Fruit fly (Drosophila melanogaster) whole organism, embryonic: ENCODE results near the gene CG4613.

Experiments used
- Asciz ChIP-seq: fragments of 200-800 bp; sonication (Bioruptor generic); optimal IDR thresholded peaks from 2 replicates; lab custom pipeline; 2017; ENCODE audit warnings: missing biosample characterization, mild to moderate bottlenecking, missing genetic modification characterization, missing genetic modification reagents
- Awh ChIP-seq: fragments of 200-800 bp; sonication (Bioruptor generic); IDR thresholded peaks from 2 replicates; pipeline ENCODE4, ENCODE4 v1.3.6; 2022; ENCODE audit warnings: missing biosample characterization, missing genetic modification characterization
- CG11085 ChIP-seq: fragments of 200-800 bp; sonication (Bioruptor generic); IDR thresholded peaks from 2 replicates; pipeline ENCODE4 v1.3.6; 2022; ENCODE audit warnings: missing biosample characterization, missing genetic modification characterization
- CG11398 ChIP-seq: fragments of 200-800 bp; sonication (Bioruptor generic); optimal IDR thresholded peaks from 2 replicates; lab custom pipeline; 2016; ENCODE audit warnings: missing biosample characterization, missing genetic modification characterization
- CG11504 ChIP-seq: fragments of 200-800 bp; sonication (Bioruptor generic); optimal IDR thresholded peaks from 3 replicates; lab custom pipeline; 2019; ENCODE audit warnings: missing biosample characterization, mild to moderate bottlenecking, missing genetic modification characterization, moderate library complexity
- CG14860 ChIP-seq: fragments of 200-800 bp; sonication (Bioruptor generic); IDR thresholded peaks from 3 replicates; pipeline ENCODE4 v1.3.6; 2022; ENCODE audit warnings: missing biosample characterization, missing genetic modification characterization; ENCODE audit not compliant: partially characterized antibody
- CG15479 ChIP-seq: fragments of 200-800 bp; sonication (Bioruptor generic); optimal IDR thresholded peaks from 3 replicates; lab custom pipeline; 2019; ENCODE audit warnings: missing biosample characterization, mild to moderate bottlenecking, missing genetic modification characterization, moderate library complexity
- CG18476 ChIP-seq: fragments of 200-800 bp; sonication (Bioruptor generic); optimal IDR thresholded peaks from 2 replicates; lab custom pipeline; 2016; ENCODE audit warnings: missing biosample characterization, mild to moderate bottlenecking, missing genetic modification characterization
- CG2202 ChIP-seq: fragments of 200-800 bp; sonication (Bioruptor generic); optimal IDR thresholded peaks from 2 replicates; lab custom pipeline; 2018; ENCODE audit warnings: missing biosample characterization, mild to moderate bottlenecking, missing genetic modification characterization
- CG31365 ChIP-seq: fragments of 200-800 bp; sonication (Bioruptor generic); optimal IDR thresholded peaks from 2 replicates; lab custom pipeline; 2018; ENCODE audit warnings: missing biosample characterization, mild to moderate bottlenecking, missing genetic modification characterization
- CG32772 ChIP-seq: fragments of 200-800 bp; sonication (Bioruptor generic); IDR thresholded peaks from 2 replicates; pipeline ENCODE4 v1.3.6; 2022; ENCODE audit warnings: missing biosample characterization, missing genetic modification characterization
- CG6689 ChIP-seq: fragments of 200-800 bp; sonication (Bioruptor generic); IDR thresholded peaks from 2 replicates; pipeline ENCODE4 v1.3.6; 2022; ENCODE audit warnings: missing biosample characterization, missing genetic modification characterization
- CG7987 ChIP-seq: fragments of 200-800 bp; sonication (Bioruptor generic); optimal IDR thresholded peaks from 2 replicates; lab custom pipeline; 2018; ENCODE audit warnings: missing biosample characterization, mild to moderate bottlenecking, missing genetic modification characterization, moderate library complexity
- CG8089 ChIP-seq: fragments of 200-800 bp; sonication (Bioruptor generic); optimal IDR thresholded peaks from 3 replicates; lab custom pipeline; 2016; ENCODE audit warnings: missing biosample characterization, missing genetic modification characterization
- CG9797 ChIP-seq: fragments of 200-800 bp; sonication (Bioruptor generic); optimal IDR thresholded peaks from 3 replicates; lab custom pipeline; 2018; ENCODE audit warnings: missing biosample characterization, mild to moderate bottlenecking, missing genetic modification characterization
- CG9817 ChIP-seq: fragments of 200-800 bp; sonication (Bioruptor generic); optimal IDR thresholded peaks from 2 replicates; lab custom pipeline; 2018; ENCODE audit warnings: missing biosample characterization, mild to moderate bottlenecking, missing genetic modification characterization, moderate library complexity
- Dip2 ChIP-seq: fragments of 200-800 bp; sonication (Bioruptor generic); IDR thresholded peaks from 2 replicates; pipeline ENCODE4 v1.3.6; 2022; ENCODE audit warnings: missing biosample characterization, missing genetic modification characterization
- ERR ChIP-seq: fragments of 200-800 bp; sonication (Bioruptor generic); optimal IDR thresholded peaks from 2 replicates; lab custom pipeline; 2016; ENCODE audit warnings: missing biosample characterization, missing genetic modification characterization
- Hr39 ChIP-seq: fragments of >200 bp; optimal IDR thresholded peaks from 2 replicates; lab custom pipeline; 2017
- Hr51 ChIP-seq, 2 experiments: fragments of 200-800 bp; sonication (Bioruptor generic); optimal IDR thresholded peaks; 2 replicates in 1 of 2; 3 replicates in 1 of 2; lab custom pipeline; 2016 to 2018; ENCODE audit warnings: missing biosample characterization in 2 of 2, missing genetic modification characterization in 2 of 2, mild to moderate bottlenecking in 1 of 2, moderate library complexity in 1 of 2
- Max ChIP-seq: fragments of 200-800 bp; sonication (Bioruptor generic); optimal IDR thresholded peaks from 2 replicates; lab custom pipeline; 2016; ENCODE audit warnings: missing biosample characterization, mild to moderate bottlenecking, missing genetic modification characterization
- NK7.1 ChIP-seq: fragments of 200-800 bp; sonication (Bioruptor generic); optimal IDR thresholded peaks from 3 replicates; lab custom pipeline; 2016; ENCODE audit warnings: missing biosample characterization, missing genetic modification characterization
- NfI ChIP-seq: fragments of 200-800 bp; sonication (Bioruptor generic); optimal IDR thresholded peaks from 3 replicates; lab custom pipeline; 2018; ENCODE audit warnings: missing biosample characterization, mild to moderate bottlenecking, missing genetic modification characterization, moderate library complexity
- Sox100B ChIP-seq: fragments of 200-800 bp; sonication (Bioruptor generic); optimal IDR thresholded peaks from 3 replicates; lab custom pipeline; 2018; ENCODE audit warnings: missing biosample characterization, mild to moderate bottlenecking, missing genetic modification characterization
- TFAM ChIP-seq: fragments of 200-800 bp; sonication (Bioruptor generic); optimal IDR thresholded peaks from 2 replicates; lab custom pipeline; 2017; ENCODE audit warnings: missing biosample characterization, missing genetic modification characterization, inconsistent platforms
- abd-A ChIP-seq: fragments of 200-800 bp; sonication (Bioruptor generic); optimal IDR thresholded peaks from 3 replicates; lab custom pipeline; 2019; ENCODE audit warnings: missing biosample characterization, mild to moderate bottlenecking, missing genetic modification characterization, moderate library complexity
- al ChIP-seq: fragments of 200-800 bp; sonication (Bioruptor generic); IDR thresholded peaks from 2 replicates; pipeline ENCODE4 v1.3.6; 2022; ENCODE audit warnings: missing biosample characterization, missing genetic modification characterization
- ash1 ChIP-seq: fragments of 200-800 bp; sonication (Bioruptor generic); optimal IDR thresholded peaks from 2 replicates; lab custom pipeline; 2018; ENCODE audit warnings: missing biosample characterization, mild to moderate bottlenecking, missing genetic modification characterization
- bsh ChIP-seq, 2 experiments: fragments of 200-800 bp; sonication (Bioruptor generic); optimal IDR thresholded peaks; 2 replicates each; lab custom pipeline; 2017 to 2018; ENCODE audit warnings: mild to moderate bottlenecking in 2 of 2, missing biosample characterization in 2 of 2, missing genetic modification characterization in 2 of 2, moderate library complexity in 1 of 2
- cg ChIP-seq: fragments of 200-800 bp; sonication (Bioruptor generic); optimal IDR thresholded peaks from 3 replicates; lab custom pipeline; 2019; ENCODE audit warnings: missing biosample characterization, mild to moderate bottlenecking, missing genetic modification characterization, moderate library complexity
- danr ChIP-seq: fragments of 200-800 bp; sonication (Bioruptor generic); IDR thresholded peaks from 2 replicates; pipeline ENCODE4 v1.3.6; 2022; ENCODE audit warnings: missing biosample characterization, missing genetic modification characterization
- hkb ChIP-seq, 2 experiments: fragments of 200-800 bp in 1 of 2; fragments of >200 bp in 1 of 2; sonication (Bioruptor generic) in 1 of 2; IDR thresholded peaks in 1 of 2; optimal IDR thresholded peaks in 1 of 2; 2 replicates each; pipeline versions ENCODE4 v1.3.6 to Lab custom; 2017 to 2022; ENCODE audit warnings: missing biosample characterization in 1 of 2, missing genetic modification characterization in 1 of 2
- insv ChIP-seq, 2 experiments: fragments of 200-800 bp; sonication (Bioruptor generic); optimal IDR thresholded peaks; 3 replicates each; lab custom pipeline; 2016 to 2018; ENCODE audit warnings: missing biosample characterization in 2 of 2, missing genetic modification characterization in 2 of 2
- jing ChIP-seq: fragments of 200-800 bp; sonication (Bioruptor generic); optimal IDR thresholded peaks from 2 replicates; lab custom pipeline; 2018; ENCODE audit warnings: missing biosample characterization, mild to moderate bottlenecking, missing genetic modification characterization
- lola ChIP-seq, 3 experiments: fragments of >200 bp in 2 of 3; fragments of 200-800 bp in 1 of 3; sonication (Bioruptor generic) in 1 of 3; optimal IDR thresholded peaks; 2 replicates each; lab custom pipeline; 2017 to 2019; ENCODE audit warnings: missing biosample characterization in 3 of 3, missing genetic modification characterization in 3 of 3, mild to moderate bottlenecking in 1 of 3, moderate library complexity in 1 of 3
- mam ChIP-seq: fragments of 200-800 bp; sonication (Bioruptor generic); optimal IDR thresholded peaks from 3 replicates; lab custom pipeline; 2016; ENCODE audit warnings: missing biosample characterization, missing genetic modification characterization
- oc ChIP-seq: fragments of 200-800 bp; sonication (Bioruptor generic); optimal IDR thresholded peaks from 2 replicates; lab custom pipeline; 2018; ENCODE audit warnings: missing biosample characterization, mild to moderate bottlenecking, missing genetic modification characterization, moderate library complexity
- pfk ChIP-seq: fragments of 200-800 bp; sonication (Bioruptor generic); optimal IDR thresholded peaks from 2 replicates; lab custom pipeline; 2018; ENCODE audit warnings: missing biosample characterization, mild to moderate bottlenecking, missing genetic modification characterization, moderate library complexity
- salm ChIP-seq: fragments of 200-800 bp; sonication (Bioruptor generic); optimal IDR thresholded peaks from 2 replicates; lab custom pipeline; 2018; ENCODE audit warnings: missing biosample characterization, mild to moderate bottlenecking, missing genetic modification characterization
- schlank ChIP-seq: fragments of 200-800 bp; sonication (Bioruptor generic); optimal IDR thresholded peaks from 2 replicates; lab custom pipeline; 2018; ENCODE audit warnings: missing biosample characterization, mild to moderate bottlenecking, missing genetic modification characterization
- sob ChIP-seq: fragments of 200-800 bp; sonication (Bioruptor generic); IDR thresholded peaks from 2 replicates; pipeline ENCODE4 v1.3.6; 2022; ENCODE audit warnings: missing biosample characterization, missing genetic modification characterization
- tll ChIP-seq, 2 experiments: fragments of 200-800 bp in 1 of 2; fragments of >200 bp in 1 of 2; sonication (Bioruptor generic) in 1 of 2; optimal IDR thresholded peaks; 2 replicates each; lab custom pipeline; 2017 to 2019; ENCODE audit warnings: missing biosample characterization in 2 of 2, missing genetic modification characterization in 2 of 2, mild to moderate bottlenecking in 1 of 2, moderate library complexity in 1 of 2
- trem ChIP-seq: fragments of 200-800 bp; optimal IDR thresholded peaks from 3 replicates; lab custom pipeline; 2019; ENCODE audit warnings: missing biosample characterization, mild to moderate bottlenecking, missing genetic modification characterization, moderate library complexity
- ttk ChIP-seq: fragments of 200-800 bp; sonication (Bioruptor generic); IDR thresholded peaks from 2 replicates; pipeline ENCODE4 v2.1.2; 2022; ENCODE audit warnings: missing biosample characterization, missing genetic modification characterization
- tup ChIP-seq: fragments of 200-800 bp; sonication (Bioruptor generic); optimal IDR thresholded peaks from 2 replicates; lab custom pipeline; 2016; ENCODE audit warnings: missing biosample characterization, mild to moderate bottlenecking, missing genetic modification characterization, moderate library complexity
- wor ChIP-seq: fragments of 200-800 bp; sonication (Bioruptor generic); IDR thresholded peaks from 2 replicates; pipeline ENCODE4 v1.3.6; 2022; ENCODE audit warnings: missing biosample characterization, missing genetic modification characterization
- z ChIP-seq: fragments of 200-800 bp; sonication (Bioruptor generic); IDR thresholded peaks from 3 replicates; pipeline ENCODE4 v1.3.6; 2022; ENCODE audit warnings: missing biosample characterization, missing genetic modification characterization
- zfh2 ChIP-seq: fragments of 200-800 bp; sonication (Bioruptor generic); optimal IDR thresholded peaks from 2 replicates; lab custom pipeline; 2016; ENCODE audit warnings: missing biosample characterization, missing genetic modification characterization

The CG4613 gene

dm6 chr3L:14556177-14556576 lies 34.7 kb upstream of the CG4613 start (continued):
- TF ChIP-seq ttk (no peak), CG11504 (no peak), zfh2 (GFP tag; lab: Kevin White, UChicago) (no peak), cg (GFP tag; lab: Kevin White, UChicago) (peak; percentile 60), CG9797 (no peak), hkb (optimal IDR thresholded peaks at IDR 0.05; lab: Kevin White, UChicago) (no peak), hkb (GFP tag; IDR thresholded peaks at IDR 0.05; lab: Robert Waterston, UW) (no peak), jing (GFP tag; lab: Kevin White, UChicago) (no peak), z (GFP tag; lab: Robert Waterston, UW) (peak; percentile 37; the same call in 1 of the 3 replicates), CG15479 (GFP tag; lab: Kevin White, UChicago) (peak; percentile 63)

- TF ChIP-seq sob (GFP tag; lab: Robert Waterston, UW) = peak; percentile 56; the same call in 1 of the 2 replicates
- TF ChIP-seq Asciz (GFP tag; lab: Kevin White, UChicago) = peak; percentile 79
- TF ChIP-seq CG6689 (GFP tag; lab: Robert Waterston, UW) = 0 out of 2 replicates have a peak, but pooled peaks have one; percentile 12
- no peak for TF ChIP-seq Max (GFP tag; lab: Kevin White, UChicago)
- TF ChIP-seq z (GFP tag; lab: Robert Waterston, UW) = no peak
- peak; percentile 36 for TF ChIP-seq Sox100B (GFP tag; lab: Kevin White, UChicago)
- TF ChIP-seq bsh (GFP tag; optimal IDR thresholded peaks at IDR 0.05; lab: Kevin White, UChicago) = peak in 1 of 2 experiments; percentile 35
- TF ChIP-seq CG32772 = no peak
- TF ChIP-seq oc (tag; lab: Kevin White, UChicago) = peak; percentile 25
- TF ChIP-seq CG9817 (tag; lab: Kevin White, UChicago) = no peak
- no peak for TF ChIP-seq abd-A (tag; lab: Kevin White, UChicago)
- TF ChIP-seq Hr39 (lab: Kevin White, UChicago) = no peak
- no peak for TF ChIP-seq CG18476 (GFP tag; lab: Kevin White, UChicago)
- no peak for TF ChIP-seq TFAM (GFP tag; lab: Kevin White, UChicago)
- no peak for TF ChIP-seq NfI
- peak in 1 of 2 experiments; percentile 85 for TF ChIP-seq tll (GFP tag; optimal IDR thresholded peaks at IDR 0.05; lab: Kevin White, UChicago)
- peak in 1 of 2 experiments; percentile 29 for TF ChIP-seq insv (GFP tag; optimal IDR thresholded peaks at IDR 0.05; lab: Kevin White, UChicago)
- no peak for TF ChIP-seq CG11085 (GFP tag; lab: Robert Waterston, UW)
- peak; percentile 16 for TF ChIP-seq schlank (tag; lab: Kevin White, UChicago)
- TF ChIP-seq CG7987 (GFP tag; lab: Kevin White, UChicago) = peak; percentile 92
- TF ChIP-seq CG31365 (tag; lab: Kevin White, UChicago) = peak; percentile 53
- no peak for TF ChIP-seq mam (GFP tag; lab: Kevin White, UChicago)
- TF ChIP-seq trem (tag; lab: Kevin White, UChicago) = peak; percentile 3
- TF ChIP-seq CG14860 = no peak
- TF ChIP-seq ash1 (GFP tag; lab: Kevin White, UChicago) = no peak
- no peak for TF ChIP-seq wor (GFP tag; lab: Robert Waterston, UW)
- peak; percentile 17 for TF ChIP-seq CG2202 (tag; lab: Kevin White, UChicago)
- no peak for TF ChIP-seq CG11398 (GFP tag; lab: Kevin White, UChicago)
- TF ChIP-seq ERR (GFP tag; lab: Kevin White, UChicago) = no peak
- 0 out of 2 replicates have a peak, but pooled peaks have one; percentile 49 for TF ChIP-seq Awh (GFP tag; lab: Robert Waterston, UW)
- no peak for TF ChIP-seq danr
- TF ChIP-seq Hr51 (GFP tag; optimal IDR thresholded peaks at IDR 0.05; lab: Kevin White, UChicago) = peak in 1 of 2 experiments; percentile 10
- peak; percentile 4 for TF ChIP-seq CG8089
- TF ChIP-seq salm (tag; lab: Kevin White, UChicago) = no peak
- TF ChIP-seq Dip2 (GFP tag; lab: Robert Waterston, UW) = no peak
- TF ChIP-seq NK7.1 = peak; percentile 19
- TF ChIP-seq pfk (GFP tag; lab: Kevin White, UChicago) = peak; percentile 47
- no peak for TF ChIP-seq tup (GFP tag; lab: Kevin White, UChicago)
- no peak for TF ChIP-seq al
- TF ChIP-seq lola (GFP tag; optimal IDR thresholded peaks at IDR 0.05; lab: Kevin White, UChicago) = peak in 1 of 3 experiments; percentile 28
Measured at dm6 chr3L:14555052-14555451, 33.6 kb upstream of the CG4613 start.
